Worm (Caenorhabditis elegans) whole organism, late embryonic: ENCODE results near the gene F46B6.10.

Experiments used
- C08G9.2 ChIP-seq: sonication (generic microtip); optimal IDR thresholded peaks from 2 replicates; lab custom pipeline; 2016; ENCODE audit warnings: mild to moderate bottlenecking, missing genetic modification characterization, moderate library complexity, missing compliant biosample characterization
- C38D4.7 ChIP-seq: fragments of 200-800 bp; sonication (Bioruptor generic); optimal IDR thresholded peaks from 2 replicates; lab custom pipeline; 2018; ENCODE audit warnings: mild to moderate bottlenecking, missing genetic modification characterization, moderate library complexity, missing compliant biosample characterization
- K02D7.2 ChIP-seq: sonication (generic microtip); optimal IDR thresholded peaks from 2 replicates; lab custom pipeline; 2017; ENCODE audit warnings: mild to moderate bottlenecking, missing genetic modification characterization, missing compliant biosample characterization
- K09A11.1 ChIP-seq: sonication (generic microtip); optimal IDR thresholded peaks from 2 replicates; lab custom pipeline; 2017; ENCODE audit warnings: antibody characterized with exemption, mild to moderate bottlenecking, missing genetic modification characterization, missing compliant biosample characterization; ENCODE audit not compliant: insufficient read depth
- Y22D7AL.16 ChIP-seq: sonication (generic microtip); optimal IDR thresholded peaks from 2 replicates; lab custom pipeline; 2016; ENCODE audit warnings: missing genetic modification characterization, missing compliant biosample characterization
- ahr-1 ChIP-seq: sonication (generic microtip); optimal IDR thresholded peaks from 2 replicates; lab custom pipeline; 2016; ENCODE audit warnings: missing genetic modification characterization, missing compliant biosample characterization
- ceh-14 ChIP-seq: sonication (generic microtip); optimal IDR thresholded peaks from 2 replicates; lab custom pipeline; 2016; ENCODE audit warnings: missing genotype, missing genetic modification characterization, missing compliant biosample characterization
- ceh-18 ChIP-seq: sonication (generic microtip); optimal IDR thresholded peaks from 2 replicates; lab custom pipeline; 2016; ENCODE audit warnings: missing genetic modification characterization, missing compliant biosample characterization
- ceh-2 ChIP-seq: sonication (generic microtip); optimal IDR thresholded peaks from 2 replicates; lab custom pipeline; 2016; ENCODE audit warnings: missing genotype, missing genetic modification characterization, missing compliant biosample characterization
- ceh-30 ChIP-seq: fragments of 150-350 bp; optimal IDR thresholded peaks from 2 replicates; lab custom pipeline; 2014; ENCODE audit warnings: missing biosample characterization, missing genetic modification characterization
- ceh-31 ChIP-seq: sonication (generic microtip); optimal IDR thresholded peaks from 2 replicates; lab custom pipeline; 2016; ENCODE audit warnings: missing genetic modification characterization, missing compliant biosample characterization
- ceh-48 ChIP-seq: sonication (generic microtip); optimal IDR thresholded peaks from 2 replicates; lab custom pipeline; 2016; ENCODE audit warnings: missing genetic modification characterization, inconsistent platforms, missing compliant biosample characterization
- ceh-6 ChIP-seq: fragments of 200-800 bp; sonication (Bioruptor generic); optimal IDR thresholded peaks from 2 replicates; lab custom pipeline; 2018; ENCODE audit warnings: mild to moderate bottlenecking, missing genetic modification characterization, missing compliant biosample characterization
- ceh-9 ChIP-seq: sonication (generic microtip); optimal IDR thresholded peaks from 2 replicates; lab custom pipeline; 2016; ENCODE audit warnings: mild to moderate bottlenecking, missing genetic modification characterization, inconsistent platforms, missing compliant biosample characterization
- che-1 ChIP-seq: sonication (generic microtip); optimal IDR thresholded peaks from 2 replicates; lab custom pipeline; 2016; ENCODE audit warnings: mild to moderate bottlenecking, missing genetic modification characterization, missing compliant biosample characterization
- dve-1 ChIP-seq: sonication (generic microtip); optimal IDR thresholded peaks from 2 replicates; lab custom pipeline; 2017; ENCODE audit warnings: antibody characterized with exemption, mild to moderate bottlenecking, missing genetic modification characterization, missing compliant biosample characterization
- elt-4 ChIP-seq: sonication (generic microtip); optimal IDR thresholded peaks from 2 replicates; lab custom pipeline; 2016; ENCODE audit warnings: missing genetic modification characterization, missing compliant biosample characterization
- fax-1 ChIP-seq: sonication (generic microtip); optimal IDR thresholded peaks from 2 replicates; lab custom pipeline; 2016; ENCODE audit warnings: missing genotype, missing genetic modification characterization, missing compliant biosample characterization
- hlh-30 ChIP-seq: sonication (generic microtip); optimal IDR thresholded peaks from 2 replicates; lab custom pipeline; 2017; ENCODE audit warnings: antibody characterized with exemption, missing genetic modification characterization, missing compliant biosample characterization; ENCODE audit not compliant: insufficient read depth
- hlh-8 ChIP-seq: sonication (generic microtip); optimal IDR thresholded peaks from 2 replicates; lab custom pipeline; 2016; ENCODE audit warnings: missing genotype, missing genetic modification characterization, missing compliant biosample characterization
- lin-11 ChIP-seq: fragments of 200-800 bp; sonication (Bioruptor generic); optimal IDR thresholded peaks from 2 replicates; lab custom pipeline; 2018; ENCODE audit warnings: mild to moderate bottlenecking, missing genetic modification characterization, missing compliant biosample characterization
- mec-3 ChIP-seq: sonication (generic microtip); optimal IDR thresholded peaks from 2 replicates; lab custom pipeline; 2016; ENCODE audit warnings: borderline replicate concordance, missing genetic modification characterization, missing compliant biosample characterization
- npax-4 ChIP-seq: sonication (generic microtip); optimal IDR thresholded peaks from 2 replicates; lab custom pipeline; 2016; ENCODE audit warnings: missing genetic modification characterization, missing compliant biosample characterization
- pag-3 ChIP-seq: sonication (generic microtip); optimal IDR thresholded peaks from 2 replicates; lab custom pipeline; 2016; ENCODE audit warnings: missing compliant biosample characterization, missing genetic modification characterization, borderline replicate concordance
- pha-2 ChIP-seq: sonication (generic microtip); optimal IDR thresholded peaks from 2 replicates; lab custom pipeline; 2017; ENCODE audit warnings: mild to moderate bottlenecking, missing genetic modification characterization, missing compliant biosample characterization
- pha-4 ChIP-seq: fragments of 150-350 bp; optimal IDR thresholded peaks from 2 replicates; lab custom pipeline; 2018; ENCODE audit warnings: missing biosample characterization, missing genetic modification reagents, missing genetic modification characterization
- pros-1 ChIP-seq: fragments of 150-350 bp; optimal IDR thresholded peaks from 2 replicates; lab custom pipeline; 2014; ENCODE audit warnings: missing biosample characterization, missing genetic modification reagents, missing genetic modification characterization
- rnt-1 ChIP-seq: sonication (generic microtip); optimal IDR thresholded peaks from 2 replicates; lab custom pipeline; 2016; ENCODE audit warnings: missing genetic modification characterization, missing compliant biosample characterization
- sdc-2 ChIP-seq: sonication (generic microtip); optimal IDR thresholded peaks from 2 replicates; lab custom pipeline; 2016; ENCODE audit warnings: missing genotype, missing genetic modification characterization, missing compliant biosample characterization
- sox-2 ChIP-seq: fragments of 200-800 bp; sonication (Bioruptor generic); IDR thresholded peaks from 2 replicates; pipeline ENCODE4 v1.3.6; 2022; ENCODE audit warnings: missing genetic modification reagents, missing genetic modification characterization, missing compliant biosample characterization
- tbx-2 ChIP-seq: sonication (generic microtip); optimal IDR thresholded peaks from 2 replicates; lab custom pipeline; 2016; ENCODE audit warnings: missing genetic modification characterization, missing compliant biosample characterization
- tbx-7 ChIP-seq: sonication (generic microtip); optimal IDR thresholded peaks from 2 replicates; lab custom pipeline; 2016; ENCODE audit warnings: missing genotype, missing genetic modification characterization, missing compliant biosample characterization
- unc-3 ChIP-seq, 2 experiments: fragments of 200-800 bp in 1 of 2; sonication (Bioruptor generic) in 1 of 2; sonication (generic microtip) in 1 of 2; conservative IDR thresholded peaks in 1 of 2; optimal IDR thresholded peaks in 1 of 2; 2 replicates each; pipeline versions ENCODE4 v1.3.6 to Lab custom; 2016 to 2022; ENCODE audit warnings: missing compliant biosample characterization in 2 of 2, missing genetic modification characterization in 2 of 2, missing genetic modification reagents in 1 of 2
- unc-55 ChIP-seq: sonication (generic microtip); optimal IDR thresholded peaks from 2 replicates; lab custom pipeline; 2017; ENCODE audit warnings: missing biosample characterization, missing genetic modification reagents, missing genetic modification characterization

Gene F46B6.10

DNA sequence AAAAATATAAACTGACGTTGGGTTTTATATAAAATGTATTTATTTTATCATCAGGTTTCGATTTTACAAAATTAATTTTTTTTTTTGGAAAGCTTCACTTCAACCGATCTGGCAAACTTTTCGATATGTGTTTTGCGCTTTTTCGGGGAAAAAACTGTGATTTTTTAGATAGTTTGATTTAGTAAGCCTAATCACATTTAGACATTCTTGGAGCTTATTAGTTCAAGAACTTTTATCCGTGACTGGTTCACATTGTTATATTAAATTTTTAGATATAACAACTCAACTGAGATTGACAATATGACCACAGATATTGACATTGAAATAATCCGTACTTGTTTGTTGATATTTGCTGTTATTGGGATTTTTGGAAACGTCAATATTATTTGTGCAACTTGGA, 35.8 kb upstream of the F46B6.10 start, which contains the start of gene srsx-21:
srsx-21 (plus strand) TSS at position 301 of the 400 bp plus-strand sequence.
- TF ChIP-seq K02D7.2 (tag; lab: Kevin White, UChicago), result no peak
- TF ChIP-seq ceh-18 (tag; lab: Kevin White, UChicago), result no peak
- TF ChIP-seq lin-11 (tag; lab: Kevin White, UChicago), result no peak
- TF ChIP-seq Y22D7AL.16, result no peak
- TF ChIP-seq dve-1 (tag; lab: Kevin White, UChicago), result no peak
- TF ChIP-seq elt-4 (tag; lab: Kevin White, UChicago), result no peak
- no peak for TF ChIP-seq ceh-14 (tag; lab: Kevin White, UChicago)
- no peak for TF ChIP-seq che-1 (tag; lab: Kevin White, UChicago)
- TF ChIP-seq unc-3 (GFP tag; conservative IDR thresholded peaks at IDR 0.05; lab: Robert Waterston, UW), result no peak
- TF ChIP-seq unc-3 (tag; optimal IDR thresholded peaks at IDR 0.05; lab: Kevin White, UChicago), result no peak

- TF ChIP-seq tbx-2 (tag; lab: Kevin White, UChicago) (no peak), ceh-9 (tag; lab: Kevin White, UChicago) (no peak), ceh-30 (tag; lab: Kevin White, UChicago) (no peak), sox-2 (GFP tag; lab: Robert Waterston, UW) (no peak), hlh-30 (tag; lab: Kevin White, UChicago) (no peak), pag-3 (no peak), C38D4.7 (GFP tag; lab: Kevin White, UChicago) (no peak), pros-1 (tag; lab: Kevin White, UChicago) (no peak), unc-3 (GFP tag; conservative IDR thresholded peaks at IDR 0.05; lab: Robert Waterston, UW) (no peak), unc-3 (tag; optimal IDR thresholded peaks at IDR 0.05; lab: Kevin White, UChicago) (no peak), K02D7.2 (tag; lab: Kevin White, UChicago) (no peak), ceh-48 (tag; lab: Kevin White, UChicago) (no peak), npax-4 (tag; lab: Kevin White, UChicago) (no peak), elt-4 (tag; lab: Kevin White, UChicago) (no peak), ceh-14 (tag; lab: Kevin White, UChicago) (no peak), fax-1 (no peak), ahr-1 (no peak), mec-3 (tag; lab: Kevin White, UChicago) (no peak), rnt-1 (no peak), pha-4 (tag; lab: Kevin White, UChicago) (no peak), lin-11 (tag; lab: Kevin White, UChicago) (no peak)
Observed at ce11 chrV:9835945-9836344, 34.1 kb upstream of the F46B6.10 start, which contains the start of gene sru-38. Gene sru-38, minus strand, starts transcription at chrV:9836045.

- TF ChIP-seq rnt-1, result no peak
- TF ChIP-seq elt-4 (tag; lab: Kevin White, UChicago), result no peak
- TF ChIP-seq K09A11.1 (tag; lab: Kevin White, UChicago), result no peak
- TF ChIP-seq unc-55, result no peak
- TF ChIP-seq ceh-6 (GFP tag; lab: Kevin White, UChicago), result no peak
- TF ChIP-seq ceh-9 (tag; lab: Kevin White, UChicago), result no peak
- TF ChIP-seq ceh-30 (tag; lab: Kevin White, UChicago), result no peak
- no peak for TF ChIP-seq ceh-31 (tag; lab: Kevin White, UChicago)
- TF ChIP-seq C08G9.2 (tag; lab: Kevin White, UChicago), result no peak
- no peak for TF ChIP-seq ceh-2
- no peak for TF ChIP-seq pha-4 (tag; lab: Kevin White, UChicago)
- no peak for TF ChIP-seq tbx-7 (tag; lab: Kevin White, UChicago)
- no peak for TF ChIP-seq pha-2 (tag; lab: Kevin White, UChicago)
- no peak for TF ChIP-seq npax-4 (tag; lab: Kevin White, UChicago)
- TF ChIP-seq hlh-30 (tag; lab: Kevin White, UChicago), result no peak
- no peak for TF ChIP-seq sdc-2 (tag; lab: Kevin White, UChicago)
- no peak for TF ChIP-seq hlh-8 (tag; lab: Kevin White, UChicago)
Observed at ce11 chrV:9833900-9834299, 32.0 kb upstream of the F46B6.10 start, which contains the start of gene sru-40. Gene sru-40, minus strand, starts transcription at chrV:9834000.

ce11 chrV:9824149-9824548, 22.3 kb upstream of the F46B6.10 start, which contains the start of gene str-2:
Gene str-2, minus strand, starts transcription at chrV:9824249.
- no peak for TF ChIP-seq ceh-2
